Worm (Caenorhabditis elegans) whole organism, mixed stage, embryonic: ENCODE results near the gene nuo-4.

Experiments used
- lsy-2 ChIP-seq: fragments of 150-350 bp; optimal IDR thresholded peaks from 2 replicates; lab custom pipeline; 2014; ENCODE audit warnings: missing biosample characterization, missing genetic modification characterization
- nhr-28 ChIP-seq: fragments of 150-350 bp; optimal IDR thresholded peaks from 2 replicates; lab custom pipeline; 2014; ENCODE audit warnings: missing biosample characterization, missing genetic modification characterization
- pha-4 ChIP-seq: fragments of 150-350 bp; optimal IDR thresholded peaks from 2 replicates; lab custom pipeline; 2018; ENCODE audit warnings: missing biosample characterization, missing genetic modification reagents, missing genetic modification characterization
- sem-2 ChIP-seq: fragments of 200-800 bp; sonication (Bioruptor generic); optimal IDR thresholded peaks from 2 replicates; lab custom pipeline; 2018; ENCODE audit warnings: mild to moderate bottlenecking, missing genetic modification characterization, missing compliant biosample characterization
- snpc-4 ChIP-seq: fragments of 150-350 bp; optimal IDR thresholded peaks from 2 replicates; lab custom pipeline; 2014; ENCODE audit warnings: missing biosample characterization, missing genetic modification characterization
- tbx-8 ChIP-seq: fragments of 200-800 bp; sonication (Bioruptor generic); optimal IDR thresholded peaks from 2 replicates; lab custom pipeline; 2018; ENCODE audit warnings: mild to moderate bottlenecking, missing genetic modification characterization, moderate library complexity, missing compliant biosample characterization
- unc-39 ChIP-seq: fragments of 150-350 bp; optimal IDR thresholded peaks from 2 replicates; lab custom pipeline; 2014; ENCODE audit warnings: missing biosample characterization, missing genetic modification characterization
- ztf-11 ChIP-seq: fragments of 150-350 bp; optimal IDR thresholded peaks from 2 replicates; lab custom pipeline; 2014; ENCODE audit warnings: missing biosample characterization, missing genetic modification characterization

- no peak for TF ChIP-seq nhr-28 (tag; lab: Kevin White, UChicago)
- no peak for TF ChIP-seq pha-4 (tag; lab: Kevin White, UChicago)
- no peak for TF ChIP-seq sem-2 (GFP tag; lab: Kevin White, UChicago)
- no peak for TF ChIP-seq snpc-4
- TF ChIP-seq ztf-11 (tag; lab: Kevin White, UChicago), result no peak
- no peak for TF ChIP-seq lsy-2 (tag; lab: Kevin White, UChicago)
- no peak for TF ChIP-seq tbx-8 (GFP tag; lab: Kevin White, UChicago)
- TF ChIP-seq unc-39, result no peak
These were observed 7.2 kb upstream of the nuo-4 start for ce11 chrIII:7165816-7166229.
